Worm (Caenorhabditis elegans) whole organism, L4 larva: ENCODE data around the gene cdc-37.

Source experiments
- F44E2.7 ChIP-seq: fragments of 200-800 bp; sonication (Bioruptor generic); IDR thresholded peaks from 2 replicates; pipeline ENCODE4 v2.1.2; 2022; ENCODE audit warnings: missing genetic modification characterization, missing compliant biosample characterization
- F49E8.2 ChIP-seq: sonication (generic microtip); optimal IDR thresholded peaks from 2 replicates; lab custom pipeline; 2016; ENCODE audit warnings: missing compliant biosample characterization, mild to moderate bottlenecking, missing genetic modification characterization, borderline replicate concordance
- Y105C5A.15 ChIP-seq: fragments of 200-800 bp; sonication (Bioruptor generic); IDR thresholded peaks from 2 replicates; pipeline ENCODE4 v1.3.6; 2022; ENCODE audit warnings: missing genetic modification characterization, missing compliant biosample characterization
- Y5F2A.4 ChIP-seq: fragments of 200-800 bp; sonication (Bioruptor generic); optimal IDR thresholded peaks from 2 replicates; lab custom pipeline; 2018; ENCODE audit warnings: mild to moderate bottlenecking, missing genetic modification characterization, missing compliant biosample characterization
- ZK337.2 ChIP-seq: fragments of 200-800 bp; sonication (Bioruptor generic); IDR thresholded peaks from 2 replicates; pipeline ENCODE4 v1.3.6; 2022; ENCODE audit warnings: missing genetic modification reagents, missing genetic modification characterization, missing compliant biosample characterization
- ZK546.5 ChIP-seq, 2 experiments: sonication (generic microtip); optimal IDR thresholded peaks; 2 replicates each; lab custom pipeline; 2017; ENCODE audit warnings: missing biosample characterization in 2 of 2, missing genetic modification characterization in 2 of 2
- aha-1 ChIP-seq: fragments of 150-350 bp; peaks from one replicate; lab custom pipeline; 2014; ENCODE audit warnings: missing biosample characterization, missing genetic modification characterization
- aly-2 ChIP-seq: sonication (generic microtip); optimal IDR thresholded peaks from 2 replicates; lab custom pipeline; 2018; ENCODE audit warnings: missing biosample characterization, missing genetic modification characterization
- ama-1 ChIP-seq: fragments of 150-350 bp; optimal IDR thresholded peaks from 2 replicates; lab custom pipeline; 2014; ENCODE audit warnings: inconsistent platforms, mixed read lengths
- arid-1 ChIP-seq: fragments of 200-800 bp; sonication (Bioruptor generic); conservative IDR thresholded peaks from 2 replicates; pipeline ENCODE4 v1.3.6; 2022; ENCODE audit warnings: missing genetic modification reagents, missing genetic modification characterization, missing compliant biosample characterization
- ceh-28 ChIP-seq: fragments of 150-350 bp; optimal IDR thresholded peaks from 2 replicates; lab custom pipeline; 2014; ENCODE audit warnings: missing biosample characterization, missing genetic modification reagents, missing genetic modification characterization
- ceh-82 ChIP-seq: sonication (generic microtip); optimal IDR thresholded peaks from 2 replicates; lab custom pipeline; 2017; ENCODE audit warnings: missing biosample characterization, missing genetic modification characterization
- cey-2 ChIP-seq: sonication (generic microtip); optimal IDR thresholded peaks from 3 replicates; lab custom pipeline; 2017; ENCODE audit warnings: missing genetic modification characterization, mild to moderate bottlenecking, missing compliant biosample characterization, antibody characterized with exemption, borderline replicate concordance; ENCODE audit not compliant: insufficient read depth
- ctbp-1 ChIP-seq: fragments of 200-800 bp; sonication (Bioruptor generic); IDR thresholded peaks from 2 replicates; pipeline ENCODE4 v1.3.6; 2022; ENCODE audit warnings: missing genetic modification reagents, missing genetic modification characterization, missing compliant biosample characterization
- egl-27 ChIP-seq: sonication (generic microtip); optimal IDR thresholded peaks from 3 replicates; lab custom pipeline; 2017; ENCODE audit warnings: missing biosample characterization, missing genetic modification reagents, missing genetic modification characterization
- hlh-11 ChIP-seq: fragments of 200-800 bp; sonication (Bioruptor generic); optimal IDR thresholded peaks from 2 replicates; lab custom pipeline; 2018; ENCODE audit warnings: mild to moderate bottlenecking, missing genetic modification characterization, missing compliant biosample characterization
- jun-1 ChIP-seq: fragments of 150-350 bp; optimal IDR thresholded peaks from 2 replicates; lab custom pipeline; 2014; ENCODE audit warnings: missing biosample characterization, missing genetic modification reagents, missing genetic modification characterization
- lin-29 ChIP-seq: fragments of 200-800 bp; sonication (Bioruptor generic); IDR thresholded peaks from 2 replicates; pipeline ENCODE4 v1.3.6; 2022; ENCODE audit warnings: missing genetic modification reagents, missing genetic modification characterization, missing compliant biosample characterization
- lin-38 ChIP-seq: fragments of 200-800 bp; sonication (Bioruptor generic); IDR thresholded peaks from 2 replicates; pipeline ENCODE4 v1.3.6; 2022; ENCODE audit warnings: missing genetic modification reagents, missing genetic modification characterization, missing compliant biosample characterization
- madf-9 ChIP-seq: fragments of 200-800 bp; sonication (Bioruptor generic); conservative IDR thresholded peaks from 2 replicates; pipeline ENCODE4 v1.3.6; 2022; ENCODE audit warnings: missing genetic modification reagents, missing genetic modification characterization, missing compliant biosample characterization
- mdt-29 ChIP-seq: fragments of 200-800 bp; sonication (Bioruptor generic); IDR thresholded peaks from 2 replicates; pipeline ENCODE4 v1.3.6; 2022; ENCODE audit warnings: missing genetic modification reagents, missing genetic modification characterization, missing compliant biosample characterization
- mep-1 ChIP-seq: fragments of 150-350 bp; sonication (generic microtip); optimal IDR thresholded peaks from 3 replicates; lab custom pipeline; 2014; ENCODE audit warnings: missing biosample characterization, missing genetic modification characterization
- mes-2 ChIP-seq: sonication (generic microtip); optimal IDR thresholded peaks from 2 replicates; lab custom pipeline; 2016; ENCODE audit warnings: missing genotype, mild to moderate bottlenecking, missing genetic modification characterization, missing compliant biosample characterization; ENCODE audit not compliant: poor library complexity, severe bottlenecking
- mxl-2 ChIP-seq: fragments of 200-800 bp; sonication (Bioruptor generic); conservative IDR thresholded peaks from 2 replicates; pipeline ENCODE4 v1.3.6; 2022; ENCODE audit warnings: missing genetic modification reagents, missing genetic modification characterization, missing compliant biosample characterization
- mxl-3 ChIP-seq: fragments of 200-800 bp; sonication (Bioruptor generic); optimal IDR thresholded peaks from 2 replicates; lab custom pipeline; 2018; ENCODE audit warnings: mild to moderate bottlenecking, missing genetic modification characterization, missing compliant biosample characterization
- nhr-111 ChIP-seq: fragments of 200-800 bp; sonication (Bioruptor generic); optimal IDR thresholded peaks from 2 replicates; lab custom pipeline; 2018; ENCODE audit warnings: mild to moderate bottlenecking, missing genetic modification characterization, missing compliant biosample characterization
- nhr-28 ChIP-seq: fragments of 150-350 bp; optimal IDR thresholded peaks from 2 replicates; lab custom pipeline; 2014; ENCODE audit warnings: missing biosample characterization, missing genetic modification characterization
- nhr-77 ChIP-seq: fragments of 150-350 bp; optimal IDR thresholded peaks from 2 replicates; lab custom pipeline; 2014; ENCODE audit warnings: missing biosample characterization, missing genetic modification characterization
- saeg-2 ChIP-seq: fragments of 200-800 bp; sonication (Bioruptor generic); IDR thresholded peaks from 2 replicates; pipeline ENCODE4 v1.3.6; 2022; ENCODE audit warnings: missing genetic modification reagents, missing genetic modification characterization, missing compliant biosample characterization
- sdz-12 ChIP-seq: fragments of 200-800 bp; sonication (Bioruptor generic); optimal IDR thresholded peaks from 2 replicates; lab custom pipeline; 2018; ENCODE audit warnings: mild to moderate bottlenecking, missing genetic modification characterization, missing compliant biosample characterization
- set-16 ChIP-seq: fragments of 200-800 bp; sonication (Bioruptor generic); IDR thresholded peaks from 2 replicates; pipeline ENCODE4 v1.3.6; 2022; ENCODE audit warnings: missing genetic modification reagents, missing genetic modification characterization, missing compliant biosample characterization
- snpc-1.2 ChIP-seq: fragments of 200-800 bp; sonication (Bioruptor generic); IDR thresholded peaks from 2 replicates; pipeline ENCODE4 v1.3.6; 2022; ENCODE audit warnings: missing genetic modification reagents, missing genetic modification characterization, missing compliant biosample characterization
- snpc-4 ChIP-seq: fragments of 150-350 bp; optimal IDR thresholded peaks from 2 replicates; lab custom pipeline; 2014; ENCODE audit warnings: missing biosample characterization, missing genetic modification characterization
- unc-130 ChIP-seq: sonication (generic microtip); optimal IDR thresholded peaks from 2 replicates; lab custom pipeline; 2016; ENCODE audit warnings: missing genetic modification reagents, missing genetic modification characterization, missing compliant biosample characterization
- unc-62 ChIP-seq, 3 experiments: fragments of 150-350 bp in 1 of 3; sonication (generic microtip); optimal IDR thresholded peaks in 2 of 3; peaks in 1 of 3; 1 replicate in 1 of 3; 2 replicates in 2 of 3; lab custom pipeline; 2014 to 2017; ENCODE audit warnings: missing biosample characterization in 3 of 3, missing genetic modification characterization in 3 of 3, missing genetic modification reagents in 3 of 3, missing genotype in 1 of 3
- zip-2 ChIP-seq: fragments of 150-350 bp; optimal IDR thresholded peaks from 2 replicates; lab custom pipeline; 2014; ENCODE audit warnings: missing biosample characterization, missing genetic modification characterization

The cdc-37 gene

DNA sequence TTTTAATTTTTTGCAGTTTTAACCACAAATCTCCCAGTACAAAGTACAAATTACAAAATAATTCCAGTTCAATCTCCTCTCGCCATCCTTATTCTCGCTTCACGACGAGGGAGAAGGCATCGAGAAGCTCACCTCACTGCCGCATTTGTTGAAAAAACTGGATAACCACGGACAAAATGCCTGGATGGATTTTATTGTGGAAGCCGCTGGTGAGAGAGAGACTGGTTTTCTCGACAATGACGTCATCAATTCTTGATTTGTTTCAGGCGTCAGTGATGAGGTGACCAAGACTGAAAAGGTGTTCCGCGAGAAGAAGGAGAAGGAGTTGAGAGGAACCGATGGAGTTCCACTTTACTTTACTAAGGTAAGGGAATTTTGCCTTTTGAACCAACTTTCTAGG lies 30.9 kb downstream of the cdc-37 start:
- TF ChIP-seq unc-62 (GFP tag; optimal IDR thresholded peaks at IDR 0.05 in 1 of 2; lab: Kevin White, UChicago) (peak in 1 of 2 experiments; percentile 89), unc-62 (tag; optimal IDR thresholded peaks at IDR 0.05; lab: Kevin White, UChicago) (no peak), ctbp-1 (GFP tag; lab: Robert Waterston, UW) (no peak)

- TF ChIP-seq nhr-111 (GFP tag; lab: Kevin White, UChicago) (no peak), ceh-28 (no peak), unc-62 (GFP tag; optimal IDR thresholded peaks at IDR 0.05 in 1 of 2; lab: Kevin White, UChicago) (no peak), unc-62 (tag; optimal IDR thresholded peaks at IDR 0.05; lab: Kevin White, UChicago) (no peak), arid-1 (GFP tag; lab: Robert Waterston, UW) (no peak), unc-130 (no peak), lin-38 (GFP tag; lab: Robert Waterston, UW) (no peak), snpc-4 (tag; lab: Kevin White, UChicago) (no peak), aly-2 (no peak), mdt-29 (no peak), egl-27 (tag; lab: Kevin White, UChicago) (no peak), zip-2 (no peak), set-16 (GFP tag; lab: Robert Waterston, UW) (no peak)
- TF ChIP-seq, all 104 proteins: peak for 0
These were observed 34.0 kb downstream of the cdc-37 start, which contains the start of gene mlt-10 for ce11 chrII:546405-546804. mlt-10 (plus strand) TSS chrII:546705.

- TF ChIP-seq saeg-2 (GFP tag; lab: Robert Waterston, UW) (no peak), aha-1 (tag; lab: Kevin White, UChicago) (peak; percentile 58), hlh-11 (tag; lab: Kevin White, UChicago) (peak; percentile 2), mxl-3 (GFP tag; lab: Kevin White, UChicago) (peak; percentile 47), nhr-28 (tag; lab: Kevin White, UChicago) (peak; percentile 48)
These were observed 38.0 kb downstream of the cdc-37 start for ce11 chrII:542416-542815.

DNA sequence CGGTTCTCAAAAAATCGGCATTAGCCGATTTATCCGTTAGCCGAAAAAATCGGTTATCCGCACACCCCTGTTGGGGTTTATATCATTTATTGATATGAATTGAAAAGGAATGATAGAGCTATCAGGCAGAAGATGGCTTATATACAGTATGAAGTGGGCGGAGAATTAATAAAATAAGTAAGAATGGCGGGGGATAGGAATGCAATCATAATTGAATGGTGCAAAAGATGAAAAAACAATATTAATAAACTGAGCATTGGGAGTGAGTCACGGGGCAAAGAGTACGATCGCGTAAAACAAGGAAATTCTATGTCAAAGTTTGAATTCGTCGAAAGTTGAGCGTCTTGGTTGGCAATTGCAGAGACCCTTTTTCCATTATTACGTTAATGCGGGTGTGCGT lies 43.6 kb downstream of the cdc-37 start, which contains the start of gene T27A1.2:
Gene T27A1.2, minus strand, starts transcription at position 101 of the 400 bp plus-strand sequence.
- TF ChIP-seq ZK546.5 (tag; optimal IDR thresholded peaks at IDR 0.05; lab: Kevin White, UChicago): no peak
- no peak for TF ChIP-seq ceh-82 (tag; lab: Kevin White, UChicago)
- no peak for TF ChIP-seq jun-1 (tag; lab: Kevin White, UChicago)
- no peak for TF ChIP-seq madf-9 (GFP tag; lab: Robert Waterston, UW)
- TF ChIP-seq F44E2.7 (GFP tag; lab: Robert Waterston, UW): no peak
- no peak for TF ChIP-seq Y5F2A.4 (GFP tag; lab: Kevin White, UChicago)
- TF ChIP-seq snpc-1.2: no peak
- TF ChIP-seq nhr-77 (tag; lab: Kevin White, UChicago): no peak
- TF ChIP-seq sdz-12 (GFP tag; lab: Kevin White, UChicago): no peak
- TF ChIP-seq cey-2: no peak
- no peak for TF ChIP-seq lin-29 (GFP tag; lab: Robert Waterston, UW)
- TF ChIP-seq ama-1 (lab: Kevin White, UChicago): no peak
- no peak for TF ChIP-seq mxl-2 (GFP tag; lab: Robert Waterston, UW)
- TF ChIP-seq mep-1: no peak
- TF ChIP-seq Y105C5A.15 (GFP tag; lab: Robert Waterston, UW): no peak
- no peak for TF ChIP-seq ZK337.2 (GFP tag; lab: Robert Waterston, UW)
- no peak for TF ChIP-seq mes-2 (tag; lab: Kevin White, UChicago)
- TF ChIP-seq F49E8.2 (tag; lab: Kevin White, UChicago): no peak
